Worm (Caenorhabditis elegans) whole organism, L4/young adult: ENCODE measurements around the gene F38B6.8.

Experiments used
- dao-5 ChIP-seq: sonication (generic microtip); optimal IDR thresholded peaks from 2 replicates; lab custom pipeline; 2016; ENCODE audit warnings: missing genotype, missing genetic modification characterization, moderate library complexity, missing compliant biosample characterization
- him-1 ChIP-seq: sonication (generic microtip); optimal IDR thresholded peaks from 2 replicates; lab custom pipeline; 2016; ENCODE audit warnings: missing genotype, missing genetic modification reagents, missing genetic modification characterization, missing compliant biosample characterization

- TF ChIP-seq him-1 (tag; lab: Kevin White, UChicago) (no peak), dao-5 (tag; lab: Kevin White, UChicago) (no peak)
Measured at ce11 chrX:6646387-6647061, 36.1 kb downstream of the F38B6.8 start.
